Worm (Caenorhabditis elegans) whole organism, L4 larva: ENCODE measurements around the gene F54F7.6.
A peak's percentile ranks its signal among the peaks of the same experiment; 100 is the strongest.

Experiments
- D1046.2 ChIP-seq: fragments of 200-800 bp; sonication (Bioruptor generic); IDR thresholded peaks from 2 replicates; pipeline ENCODE4 v1.3.6; 2022; ENCODE audit warnings: missing genetic modification characterization, missing compliant biosample characterization
- F10B5.3 ChIP-seq: sonication (generic microtip); optimal IDR thresholded peaks from 2 replicates; lab custom pipeline; 2016; ENCODE audit warnings: mild to moderate bottlenecking, missing genetic modification characterization, missing compliant biosample characterization
- F37D6.2 ChIP-seq: sonication (generic microtip); optimal IDR thresholded peaks from 2 replicates; lab custom pipeline; 2016; ENCODE audit warnings: mild to moderate bottlenecking, missing genetic modification characterization, missing compliant biosample characterization
- R02D3.7 ChIP-seq: fragments of 150-350 bp; sonication (generic microtip); optimal IDR thresholded peaks from 3 replicates; lab custom pipeline; 2014; ENCODE audit warnings: missing biosample characterization, missing genetic modification characterization
- Y105C5A.15 ChIP-seq: fragments of 200-800 bp; sonication (Bioruptor generic); IDR thresholded peaks from 2 replicates; pipeline ENCODE4 v1.3.6; 2022; ENCODE audit warnings: missing genetic modification characterization, missing compliant biosample characterization
- Y48G9A.11 ChIP-seq: fragments of 200-800 bp; sonication (Bioruptor generic); IDR thresholded peaks from 2 replicates; pipeline ENCODE4 v1.3.6; 2022; ENCODE audit warnings: missing genetic modification reagents, missing genetic modification characterization, missing compliant biosample characterization
- Y5F2A.4 ChIP-seq: fragments of 200-800 bp; sonication (Bioruptor generic); optimal IDR thresholded peaks from 2 replicates; lab custom pipeline; 2018; ENCODE audit warnings: mild to moderate bottlenecking, missing genetic modification characterization, missing compliant biosample characterization
- ZK546.5 ChIP-seq, 2 experiments: sonication (generic microtip); optimal IDR thresholded peaks; 2 replicates each; lab custom pipeline; 2017; ENCODE audit warnings: missing biosample characterization in 2 of 2, missing genetic modification characterization in 2 of 2
- aly-2 ChIP-seq: sonication (generic microtip); optimal IDR thresholded peaks from 2 replicates; lab custom pipeline; 2018; ENCODE audit warnings: missing biosample characterization, missing genetic modification characterization
- ceh-28 ChIP-seq: fragments of 150-350 bp; optimal IDR thresholded peaks from 2 replicates; lab custom pipeline; 2014; ENCODE audit warnings: missing biosample characterization, missing genetic modification reagents, missing genetic modification characterization
- ceh-62 ChIP-seq: sonication (generic microtip); optimal IDR thresholded peaks from 2 replicates; lab custom pipeline; 2017; ENCODE audit warnings: missing biosample characterization, missing genetic modification characterization
- ceh-82 ChIP-seq: sonication (generic microtip); optimal IDR thresholded peaks from 2 replicates; lab custom pipeline; 2017; ENCODE audit warnings: missing biosample characterization, missing genetic modification characterization
- ctbp-1 ChIP-seq: fragments of 200-800 bp; sonication (Bioruptor generic); IDR thresholded peaks from 2 replicates; pipeline ENCODE4 v1.3.6; 2022; ENCODE audit warnings: missing genetic modification reagents, missing genetic modification characterization, missing compliant biosample characterization
- daf-12 ChIP-seq: fragments of 150-350 bp; optimal IDR thresholded peaks from 2 replicates; lab custom pipeline; 2014; ENCODE audit warnings: missing biosample characterization, missing genetic modification reagents, missing genetic modification characterization
- dmd-6 ChIP-seq: fragments of 200-800 bp; sonication (Bioruptor generic); IDR thresholded peaks from 2 replicates; pipeline ENCODE4 v1.3.6; 2022; ENCODE audit warnings: missing genetic modification reagents, missing genetic modification characterization, missing compliant biosample characterization
- dpl-1 ChIP-seq: fragments of 150-350 bp; optimal IDR thresholded peaks from 2 replicates; lab custom pipeline; 2014; ENCODE audit warnings: missing biosample characterization, missing genetic modification reagents, missing genetic modification characterization
- duxl-1 ChIP-seq: sonication (generic microtip); optimal IDR thresholded peaks from 2 replicates; lab custom pipeline; 2016; ENCODE audit warnings: mild to moderate bottlenecking, missing genetic modification characterization, moderate library complexity, missing compliant biosample characterization; ENCODE audit not compliant: poor library complexity
- dve-1 ChIP-seq: sonication (generic microtip); optimal IDR thresholded peaks from 2 replicates; lab custom pipeline; 2017; ENCODE audit warnings: antibody characterized with exemption, mild to moderate bottlenecking, missing genetic modification characterization, missing compliant biosample characterization; ENCODE audit not compliant: insufficient read depth
- egl-43 ChIP-seq: fragments of 200-800 bp; sonication (Bioruptor generic); IDR thresholded peaks from 2 replicates; pipeline ENCODE4 v1.3.6; 2022; ENCODE audit warnings: missing genetic modification reagents, missing genetic modification characterization, missing compliant biosample characterization
- gei-8 ChIP-seq: fragments of 200-800 bp; sonication (Bioruptor generic); optimal IDR thresholded peaks from 2 replicates; lab custom pipeline; 2018; ENCODE audit warnings: mild to moderate bottlenecking, missing genetic modification characterization, missing compliant biosample characterization
- hif-1 ChIP-seq, 2 experiments: sonication (generic microtip); optimal IDR thresholded peaks; 2 replicates each; lab custom pipeline; 2016 to 2017; ENCODE audit warnings: missing compliant biosample characterization in 2 of 2, missing genetic modification characterization in 2 of 2, missing genetic modification reagents in 2 of 2, missing genotype in 2 of 2, mild to moderate bottlenecking in 1 of 2
- hlh-11 ChIP-seq: fragments of 200-800 bp; sonication (Bioruptor generic); optimal IDR thresholded peaks from 2 replicates; lab custom pipeline; 2018; ENCODE audit warnings: mild to moderate bottlenecking, missing genetic modification characterization, missing compliant biosample characterization
- hmg-1.1 ChIP-seq: fragments of 200-800 bp; sonication (Bioruptor generic); IDR thresholded peaks from 2 replicates; pipeline ENCODE4 v1.3.6; 2022; ENCODE audit warnings: missing genetic modification reagents, missing genetic modification characterization, missing compliant biosample characterization
- lin-29 ChIP-seq: fragments of 200-800 bp; sonication (Bioruptor generic); IDR thresholded peaks from 2 replicates; pipeline ENCODE4 v1.3.6; 2022; ENCODE audit warnings: missing genetic modification reagents, missing genetic modification characterization, missing compliant biosample characterization
- lin-38 ChIP-seq: fragments of 200-800 bp; sonication (Bioruptor generic); IDR thresholded peaks from 2 replicates; pipeline ENCODE4 v1.3.6; 2022; ENCODE audit warnings: missing genetic modification reagents, missing genetic modification characterization, missing compliant biosample characterization
- lsy-2 ChIP-seq, 2 experiments: fragments of 150-350 bp in 1 of 2; sonication (generic microtip) in 1 of 2; optimal IDR thresholded peaks; 2 replicates each; lab custom pipeline; 2014 to 2017; ENCODE audit warnings: missing biosample characterization in 2 of 2, missing genetic modification characterization in 2 of 2
- madf-5 ChIP-seq, 2 experiments: fragments of 200-800 bp; sonication (Bioruptor generic); IDR thresholded peaks; 2 replicates each; pipeline ENCODE4 v1.3.6; 2022; ENCODE audit warnings: missing compliant biosample characterization in 2 of 2, missing genetic modification characterization in 2 of 2
- madf-9 ChIP-seq: fragments of 200-800 bp; sonication (Bioruptor generic); conservative IDR thresholded peaks from 2 replicates; pipeline ENCODE4 v1.3.6; 2022; ENCODE audit warnings: missing genetic modification reagents, missing genetic modification characterization, missing compliant biosample characterization
- mdt-29 ChIP-seq: fragments of 200-800 bp; sonication (Bioruptor generic); IDR thresholded peaks from 2 replicates; pipeline ENCODE4 v1.3.6; 2022; ENCODE audit warnings: missing genetic modification reagents, missing genetic modification characterization, missing compliant biosample characterization
- mxl-2 ChIP-seq: fragments of 200-800 bp; sonication (Bioruptor generic); conservative IDR thresholded peaks from 2 replicates; pipeline ENCODE4 v1.3.6; 2022; ENCODE audit warnings: missing genetic modification reagents, missing genetic modification characterization, missing compliant biosample characterization
- nhr-11 ChIP-seq: fragments of 150-350 bp; optimal IDR thresholded peaks from 2 replicates; lab custom pipeline; 2014; ENCODE audit warnings: missing biosample characterization, missing genetic modification characterization
- nhr-42 ChIP-seq: fragments of 200-800 bp; sonication (Bioruptor generic); IDR thresholded peaks from 2 replicates; pipeline ENCODE4 v1.3.6; 2022; ENCODE audit warnings: missing genetic modification characterization, missing compliant biosample characterization
- nhr-48 ChIP-seq: sonication (generic microtip); optimal IDR thresholded peaks from 2 replicates; lab custom pipeline; 2016; ENCODE audit warnings: mild to moderate bottlenecking, missing genetic modification characterization, missing compliant biosample characterization
- nhr-77 ChIP-seq: fragments of 150-350 bp; optimal IDR thresholded peaks from 2 replicates; lab custom pipeline; 2014; ENCODE audit warnings: missing biosample characterization, missing genetic modification characterization
- php-3 ChIP-seq: fragments of 200-800 bp; sonication (Bioruptor generic); IDR thresholded peaks from 2 replicates; pipeline ENCODE4 v1.3.6; 2022; ENCODE audit warnings: missing genetic modification reagents, missing genetic modification characterization, missing compliant biosample characterization
- rbr-2 ChIP-seq: sonication (generic microtip); optimal IDR thresholded peaks from 2 replicates; lab custom pipeline; 2016; ENCODE audit warnings: missing genotype, missing genetic modification characterization, missing compliant biosample characterization
- sdz-12 ChIP-seq: fragments of 200-800 bp; sonication (Bioruptor generic); optimal IDR thresholded peaks from 2 replicates; lab custom pipeline; 2018; ENCODE audit warnings: mild to moderate bottlenecking, missing genetic modification characterization, missing compliant biosample characterization
- set-16 ChIP-seq: fragments of 200-800 bp; sonication (Bioruptor generic); IDR thresholded peaks from 2 replicates; pipeline ENCODE4 v1.3.6; 2022; ENCODE audit warnings: missing genetic modification reagents, missing genetic modification characterization, missing compliant biosample characterization
- snpc-1.2 ChIP-seq: fragments of 200-800 bp; sonication (Bioruptor generic); IDR thresholded peaks from 2 replicates; pipeline ENCODE4 v1.3.6; 2022; ENCODE audit warnings: missing genetic modification reagents, missing genetic modification characterization, missing compliant biosample characterization
- snpc-4 ChIP-seq: fragments of 150-350 bp; optimal IDR thresholded peaks from 2 replicates; lab custom pipeline; 2014; ENCODE audit warnings: missing biosample characterization, missing genetic modification characterization
- spr-1 ChIP-seq: sonication (generic microtip); optimal IDR thresholded peaks from 2 replicates; lab custom pipeline; 2016; ENCODE audit warnings: mild to moderate bottlenecking, missing genetic modification characterization, missing compliant biosample characterization
- spr-3 ChIP-seq: fragments of 200-800 bp; sonication (Bioruptor generic); optimal IDR thresholded peaks from 2 replicates; lab custom pipeline; 2018; ENCODE audit warnings: mild to moderate bottlenecking, missing genetic modification characterization, missing compliant biosample characterization
- tag-97 ChIP-seq: fragments of 200-800 bp; sonication (Bioruptor generic); IDR thresholded peaks from 2 replicates; pipeline ENCODE4 v1.3.6; 2022; ENCODE audit warnings: missing genetic modification characterization, missing compliant biosample characterization
- tra-1 ChIP-seq: fragments of 200-800 bp; sonication (Bioruptor generic); IDR thresholded peaks from 2 replicates; pipeline ENCODE4 v1.3.6; 2022; ENCODE audit warnings: missing genetic modification reagents, missing genetic modification characterization, missing compliant biosample characterization
- unc-130 ChIP-seq: sonication (generic microtip); optimal IDR thresholded peaks from 2 replicates; lab custom pipeline; 2016; ENCODE audit warnings: missing genetic modification reagents, missing genetic modification characterization, missing compliant biosample characterization
- unc-39 ChIP-seq: sonication (generic microtip); optimal IDR thresholded peaks from 2 replicates; lab custom pipeline; 2017; ENCODE audit warnings: missing biosample characterization, missing genetic modification characterization
- unc-62 ChIP-seq, 3 experiments: fragments of 150-350 bp in 1 of 3; sonication (generic microtip); optimal IDR thresholded peaks in 2 of 3; peaks in 1 of 3; 1 replicate in 1 of 3; 2 replicates in 2 of 3; lab custom pipeline; 2014 to 2017; ENCODE audit warnings: missing biosample characterization in 3 of 3, missing genetic modification characterization in 3 of 3, missing genetic modification reagents in 3 of 3, missing genotype in 1 of 3
- vab-7 ChIP-seq: fragments of 200-800 bp; sonication (Bioruptor generic); IDR thresholded peaks from 2 replicates; pipeline ENCODE4 v1.3.6; 2022; ENCODE audit warnings: missing genetic modification reagents, missing genetic modification characterization, missing compliant biosample characterization
- zag-1 ChIP-seq: fragments of 150-350 bp; optimal IDR thresholded peaks from 2 replicates; lab custom pipeline; 2014; ENCODE audit warnings: missing biosample characterization, missing genetic modification characterization
- zfp-2 ChIP-seq: sonication (generic microtip); optimal IDR thresholded peaks from 2 replicates; lab custom pipeline; 2016; ENCODE audit warnings: mild to moderate bottlenecking, missing genetic modification characterization, missing compliant biosample characterization
- ztf-7 ChIP-seq: fragments of 150-350 bp; optimal IDR thresholded peaks from 2 replicates; lab custom pipeline; 2014; ENCODE audit warnings: missing biosample characterization, missing genetic modification characterization

F54F7.6 gene

ce11 chrX:11872210-11872609 is 7.0 kb downstream of the F54F7.6 start (continued):
- TF ChIP-seq ceh-62 (tag; lab: Kevin White, UChicago) (no peak), ztf-7 (tag; lab: Kevin White, UChicago) (no peak), mdt-29 (GFP tag; lab: Robert Waterston, UW) (peak; percentile 71; the same call in 1 of the 2 replicates), hif-1 (tag; optimal IDR thresholded peaks at IDR 0.05; lab: Kevin White, UChicago) (no peak), aly-2 (tag; lab: Kevin White, UChicago) (no peak), duxl-1 (tag; lab: Kevin White, UChicago) (no peak), nhr-11 (tag; lab: Kevin White, UChicago) (no peak), snpc-1.2 (GFP tag; lab: Robert Waterston, UW) (peak; percentile 78; the same call in 1 of the 2 replicates), ceh-28 (tag; lab: Kevin White, UChicago) (no peak), hmg-1.1 (peak; percentile 65), nhr-42 (peak; percentile 84), ZK546.5 (tag; optimal IDR thresholded peaks at IDR 0.05; lab: Kevin White, UChicago) (no peak), R02D3.7 (tag; lab: Kevin White, UChicago) (no peak), tag-97 (GFP tag; lab: Robert Waterston, UW) (no peak), hlh-11 (tag; lab: Kevin White, UChicago) (peak; percentile 19), Y5F2A.4 (no peak), set-16 (no peak), daf-12 (tag; lab: Kevin White, UChicago) (no peak), D1046.2 (no peak), lin-29 (GFP tag; lab: Robert Waterston, UW) (no peak), tra-1 (GFP tag; lab: Robert Waterston, UW) (peak; percentile 70), ctbp-1 (GFP tag; lab: Robert Waterston, UW) (peak; percentile 61; the same call in 1 of the 2 replicates), rbr-2 (tag; lab: Kevin White, UChicago) (no peak), zag-1 (no peak), Y105C5A.15 (GFP tag; lab: Robert Waterston, UW) (no peak), Y48G9A.11 (no peak), dpl-1 (GFP tag; lab: Kevin White, UChicago) (no peak), madf-5 (GFP tag; IDR thresholded peaks at IDR 0.05; lab: Robert Waterston, UW) (peak in 1 of 2 experiments; percentile 80; a peak in 1 of 4 replicates), F10B5.3 (no peak), zfp-2 (no peak), dve-1 (tag; lab: Kevin White, UChicago) (no peak), unc-39 (tag; lab: Kevin White, UChicago) (no peak), egl-43 (GFP tag; lab: Robert Waterston, UW) (no peak; the same call in none of the 2 replicates), gei-8 (no peak), spr-3 (GFP tag; lab: Kevin White, UChicago) (peak; percentile 6), nhr-48 (peak; percentile 44), lin-38 (GFP tag; lab: Robert Waterston, UW) (no peak), spr-1 (tag; lab: Kevin White, UChicago) (no peak), dmd-6 (peak; percentile 56), nhr-77 (no peak), sdz-12 (no peak), mxl-2 (GFP tag; lab: Robert Waterston, UW) (no peak), php-3 (peak; percentile 49; the same call in 1 of the 2 replicates), F37D6.2 (tag; lab: Kevin White, UChicago) (no peak), snpc-4 (no peak), unc-130 (GFP tag; lab: Kevin White, UChicago) (no peak), lsy-2 (tag; optimal IDR thresholded peaks at IDR 0.05; lab: Kevin White, UChicago) (no peak), vab-7 (GFP tag; lab: Robert Waterston, UW) (peak; percentile 71), madf-9 (GFP tag; lab: Robert Waterston, UW) (0 out of 2 replicates have a peak, but pooled peaks have one; percentile 29), unc-62 (GFP tag; optimal IDR thresholded peaks at IDR 0.05 in 1 of 2; lab: Kevin White, UChicago) (peak in 1 of 2 experiments; percentile 18), unc-62 (tag; optimal IDR thresholded peaks at IDR 0.05; lab: Kevin White, UChicago) (no peak), ceh-82 (no peak)
